Worm (Caenorhabditis elegans) whole organism, late embryonic: ENCODE data around the gene R12A1.3.

Source experiments
- C08G9.2 ChIP-seq: sonication (generic microtip); optimal IDR thresholded peaks from 2 replicates; lab custom pipeline; 2016; ENCODE audit warnings: mild to moderate bottlenecking, missing genetic modification characterization, moderate library complexity, missing compliant biosample characterization
- C38D4.7 ChIP-seq: fragments of 200-800 bp; sonication (Bioruptor generic); optimal IDR thresholded peaks from 2 replicates; lab custom pipeline; 2018; ENCODE audit warnings: mild to moderate bottlenecking, missing genetic modification characterization, moderate library complexity, missing compliant biosample characterization
- K02D7.2 ChIP-seq: sonication (generic microtip); optimal IDR thresholded peaks from 2 replicates; lab custom pipeline; 2017; ENCODE audit warnings: mild to moderate bottlenecking, missing genetic modification characterization, missing compliant biosample characterization
- K09A11.1 ChIP-seq: sonication (generic microtip); optimal IDR thresholded peaks from 2 replicates; lab custom pipeline; 2017; ENCODE audit warnings: antibody characterized with exemption, mild to moderate bottlenecking, missing genetic modification characterization, missing compliant biosample characterization; ENCODE audit not compliant: insufficient read depth
- T23F11.4 ChIP-seq: fragments of 200-800 bp; sonication (Bioruptor generic); optimal IDR thresholded peaks from 2 replicates; lab custom pipeline; 2018; ENCODE audit warnings: mild to moderate bottlenecking, missing genetic modification characterization, missing compliant biosample characterization
- ceh-18 ChIP-seq: sonication (generic microtip); optimal IDR thresholded peaks from 2 replicates; lab custom pipeline; 2016; ENCODE audit warnings: missing genetic modification characterization, missing compliant biosample characterization
- ceh-19 ChIP-seq: fragments of 200-800 bp; sonication (Bioruptor generic); optimal IDR thresholded peaks from 2 replicates; lab custom pipeline; 2018; ENCODE audit warnings: mild to moderate bottlenecking, missing genetic modification characterization, missing compliant biosample characterization
- ceh-2 ChIP-seq: sonication (generic microtip); optimal IDR thresholded peaks from 2 replicates; lab custom pipeline; 2016; ENCODE audit warnings: missing genotype, missing genetic modification characterization, missing compliant biosample characterization
- ceh-22 ChIP-seq: sonication (generic microtip); optimal IDR thresholded peaks from 2 replicates; lab custom pipeline; 2017; ENCODE audit warnings: missing biosample characterization, missing genetic modification characterization
- ceh-24 ChIP-seq: sonication (generic microtip); optimal IDR thresholded peaks from 2 replicates; lab custom pipeline; 2016; ENCODE audit warnings: mild to moderate bottlenecking, missing genetic modification characterization, missing compliant biosample characterization
- ceh-30 ChIP-seq: fragments of 150-350 bp; optimal IDR thresholded peaks from 2 replicates; lab custom pipeline; 2014; ENCODE audit warnings: missing biosample characterization, missing genetic modification characterization
- ceh-31 ChIP-seq: sonication (generic microtip); optimal IDR thresholded peaks from 2 replicates; lab custom pipeline; 2016; ENCODE audit warnings: missing genetic modification characterization, missing compliant biosample characterization
- ceh-34 ChIP-seq: sonication (generic microtip); optimal IDR thresholded peaks from 2 replicates; lab custom pipeline; 2016; ENCODE audit warnings: mild to moderate bottlenecking, missing genetic modification characterization, missing compliant biosample characterization
- ceh-45 ChIP-seq: fragments of 200-800 bp; sonication (Bioruptor generic); IDR thresholded peaks from 2 replicates; pipeline ENCODE4 v1.3.6; 2022; ENCODE audit warnings: missing genetic modification reagents, missing genetic modification characterization, missing compliant biosample characterization
- ceh-48 ChIP-seq: sonication (generic microtip); optimal IDR thresholded peaks from 2 replicates; lab custom pipeline; 2016; ENCODE audit warnings: missing genetic modification characterization, inconsistent platforms, missing compliant biosample characterization
- ceh-6 ChIP-seq: fragments of 200-800 bp; sonication (Bioruptor generic); optimal IDR thresholded peaks from 2 replicates; lab custom pipeline; 2018; ENCODE audit warnings: mild to moderate bottlenecking, missing genetic modification characterization, missing compliant biosample characterization
- ceh-9 ChIP-seq: sonication (generic microtip); optimal IDR thresholded peaks from 2 replicates; lab custom pipeline; 2016; ENCODE audit warnings: mild to moderate bottlenecking, missing genetic modification characterization, inconsistent platforms, missing compliant biosample characterization
- che-1 ChIP-seq: sonication (generic microtip); optimal IDR thresholded peaks from 2 replicates; lab custom pipeline; 2016; ENCODE audit warnings: mild to moderate bottlenecking, missing genetic modification characterization, missing compliant biosample characterization
- dmd-4 ChIP-seq: sonication (generic microtip); optimal IDR thresholded peaks from 2 replicates; lab custom pipeline; 2016; ENCODE audit warnings: borderline replicate concordance, missing genetic modification characterization, missing compliant biosample characterization
- dve-1 ChIP-seq: sonication (generic microtip); optimal IDR thresholded peaks from 2 replicates; lab custom pipeline; 2017; ENCODE audit warnings: antibody characterized with exemption, mild to moderate bottlenecking, missing genetic modification characterization, missing compliant biosample characterization
- elt-4 ChIP-seq: sonication (generic microtip); optimal IDR thresholded peaks from 2 replicates; lab custom pipeline; 2016; ENCODE audit warnings: missing genetic modification characterization, missing compliant biosample characterization
- ets-4 ChIP-seq: sonication (generic microtip); optimal IDR thresholded peaks from 2 replicates; lab custom pipeline; 2016; ENCODE audit warnings: missing genetic modification characterization, missing compliant biosample characterization
- eyg-1 ChIP-seq: sonication (generic microtip); optimal IDR thresholded peaks from 2 replicates; lab custom pipeline; 2016; ENCODE audit warnings: missing genotype, missing genetic modification characterization, missing compliant biosample characterization
- fax-1 ChIP-seq: sonication (generic microtip); optimal IDR thresholded peaks from 2 replicates; lab custom pipeline; 2016; ENCODE audit warnings: missing genotype, missing genetic modification characterization, missing compliant biosample characterization
- fkh-10 ChIP-seq: fragments of 150-350 bp; optimal IDR thresholded peaks from 2 replicates; lab custom pipeline; 2014; ENCODE audit warnings: missing biosample characterization, missing genetic modification reagents, missing genetic modification characterization
- gmeb-2 ChIP-seq: sonication (generic microtip); optimal IDR thresholded peaks from 2 replicates; lab custom pipeline; 2016; ENCODE audit warnings: missing genetic modification characterization, inconsistent platforms, missing compliant biosample characterization
- hlh-15 ChIP-seq: sonication (generic microtip); optimal IDR thresholded peaks from 2 replicates; lab custom pipeline; 2016; ENCODE audit warnings: missing genetic modification characterization, missing compliant biosample characterization
- hlh-30 ChIP-seq: sonication (generic microtip); optimal IDR thresholded peaks from 2 replicates; lab custom pipeline; 2017; ENCODE audit warnings: antibody characterized with exemption, missing genetic modification characterization, missing compliant biosample characterization; ENCODE audit not compliant: insufficient read depth
- hlh-8 ChIP-seq: sonication (generic microtip); optimal IDR thresholded peaks from 2 replicates; lab custom pipeline; 2016; ENCODE audit warnings: missing genotype, missing genetic modification characterization, missing compliant biosample characterization
- lim-6 ChIP-seq: sonication (generic microtip); optimal IDR thresholded peaks from 2 replicates; lab custom pipeline; 2016; ENCODE audit warnings: missing genetic modification characterization, missing compliant biosample characterization
- madf-2 ChIP-seq: sonication (generic microtip); optimal IDR thresholded peaks from 2 replicates; lab custom pipeline; 2017; ENCODE audit warnings: missing genetic modification characterization, missing compliant biosample characterization
- mec-3 ChIP-seq: sonication (generic microtip); optimal IDR thresholded peaks from 2 replicates; lab custom pipeline; 2016; ENCODE audit warnings: borderline replicate concordance, missing genetic modification characterization, missing compliant biosample characterization
- nfya-1 ChIP-seq: sonication (generic microtip); optimal IDR thresholded peaks from 2 replicates; lab custom pipeline; 2017; ENCODE audit warnings: missing genetic modification characterization, mild to moderate bottlenecking, missing compliant biosample characterization, antibody characterized with exemption, moderate library complexity
- nhr-11 ChIP-seq: fragments of 150-350 bp; optimal IDR thresholded peaks from 2 replicates; lab custom pipeline; 2014; ENCODE audit warnings: missing biosample characterization, missing genetic modification characterization
- npax-4 ChIP-seq: sonication (generic microtip); optimal IDR thresholded peaks from 2 replicates; lab custom pipeline; 2016; ENCODE audit warnings: missing genetic modification characterization, missing compliant biosample characterization
- pag-3 ChIP-seq: sonication (generic microtip); optimal IDR thresholded peaks from 2 replicates; lab custom pipeline; 2016; ENCODE audit warnings: missing compliant biosample characterization, missing genetic modification characterization, borderline replicate concordance
- pax-1 ChIP-seq: fragments of 150-350 bp; optimal IDR thresholded peaks from 2 replicates; lab custom pipeline; 2014; ENCODE audit warnings: missing biosample characterization, missing genetic modification characterization
- pha-2 ChIP-seq: sonication (generic microtip); optimal IDR thresholded peaks from 2 replicates; lab custom pipeline; 2017; ENCODE audit warnings: mild to moderate bottlenecking, missing genetic modification characterization, missing compliant biosample characterization
- pqm-1 ChIP-seq: sonication (generic microtip); optimal IDR thresholded peaks from 2 replicates; lab custom pipeline; 2016; ENCODE audit warnings: missing genetic modification characterization, missing compliant biosample characterization
- ref-2 ChIP-seq: sonication (generic microtip); optimal IDR thresholded peaks from 2 replicates; lab custom pipeline; 2016; ENCODE audit warnings: missing genetic modification characterization, missing compliant biosample characterization
- rnt-1 ChIP-seq: sonication (generic microtip); optimal IDR thresholded peaks from 2 replicates; lab custom pipeline; 2016; ENCODE audit warnings: missing genetic modification characterization, missing compliant biosample characterization
- sdc-2 ChIP-seq: sonication (generic microtip); optimal IDR thresholded peaks from 2 replicates; lab custom pipeline; 2016; ENCODE audit warnings: missing genotype, missing genetic modification characterization, missing compliant biosample characterization
- sox-2 ChIP-seq: fragments of 200-800 bp; sonication (Bioruptor generic); IDR thresholded peaks from 2 replicates; pipeline ENCODE4 v1.3.6; 2022; ENCODE audit warnings: missing genetic modification reagents, missing genetic modification characterization, missing compliant biosample characterization
- sox-4 ChIP-seq: sonication (generic microtip); optimal IDR thresholded peaks from 2 replicates; lab custom pipeline; 2017; ENCODE audit warnings: mild to moderate bottlenecking, missing genetic modification characterization, inconsistent platforms, missing compliant biosample characterization
- tbx-2 ChIP-seq: sonication (generic microtip); optimal IDR thresholded peaks from 2 replicates; lab custom pipeline; 2016; ENCODE audit warnings: missing genetic modification characterization, missing compliant biosample characterization
- tbx-7 ChIP-seq: sonication (generic microtip); optimal IDR thresholded peaks from 2 replicates; lab custom pipeline; 2016; ENCODE audit warnings: missing genotype, missing genetic modification characterization, missing compliant biosample characterization
- unc-42 ChIP-seq: sonication (generic microtip); optimal IDR thresholded peaks from 2 replicates; lab custom pipeline; 2016; ENCODE audit warnings: missing genotype, missing genetic modification characterization, missing compliant biosample characterization
- unc-55 ChIP-seq: sonication (generic microtip); optimal IDR thresholded peaks from 2 replicates; lab custom pipeline; 2017; ENCODE audit warnings: missing biosample characterization, missing genetic modification reagents, missing genetic modification characterization
- unc-86 ChIP-seq: sonication (generic microtip); optimal IDR thresholded peaks from 2 replicates; lab custom pipeline; 2016; ENCODE audit warnings: missing genetic modification characterization, missing compliant biosample characterization
- zip-5 ChIP-seq: sonication (generic microtip); optimal IDR thresholded peaks from 2 replicates; lab custom pipeline; 2016; ENCODE audit warnings: missing genetic modification characterization, missing compliant biosample characterization
- ztf-16 ChIP-seq: sonication (generic microtip); optimal IDR thresholded peaks from 2 replicates; lab custom pipeline; 2017; ENCODE audit warnings: missing genetic modification characterization, missing compliant biosample characterization

The R12A1.3 gene

ce11 chrV:1425595-1425994 is at the start of gene R12A1.3:
Gene R12A1.3 (minus strand): TSS chrV:1425794.
- peak; percentile 52 for TF ChIP-seq mec-3
- no peak for TF ChIP-seq madf-2
- no peak for TF ChIP-seq C08G9.2 (tag; lab: Kevin White, UChicago)
- TF ChIP-seq, all 69 proteins: peak for 1

ce11 chrV:1474486-1475125 is 49.0 kb upstream of the R12A1.3 start, which contains the start of the genes F53E2.2 and unc-60:
Gene F53E2.2 (plus strand): TSS chrV:1475086.
Gene unc-60 (plus strand): TSS chrV:1475086.
- TF ChIP-seq ceh-22, result peak; percentile 5
- no peak for TF ChIP-seq pag-3 (tag; lab: Kevin White, UChicago)
- TF ChIP-seq rnt-1 (tag; lab: Kevin White, UChicago), result peak; percentile 59
- no peak for TF ChIP-seq lim-6 (tag; lab: Kevin White, UChicago)
- no peak for TF ChIP-seq elt-4 (tag; lab: Kevin White, UChicago)
- TF ChIP-seq npax-4 (tag; lab: Kevin White, UChicago), result no peak
- peak; percentile 20 for TF ChIP-seq pqm-1 (tag; lab: Kevin White, UChicago)
- no peak for TF ChIP-seq madf-2
- peak; percentile 10 for TF ChIP-seq fax-1 (tag; lab: Kevin White, UChicago)
- no peak for TF ChIP-seq fkh-10
- TF ChIP-seq eyg-1 (tag; lab: Kevin White, UChicago), result no peak
- no peak for TF ChIP-seq pax-1 (tag; lab: Kevin White, UChicago)
- peak; percentile 89 for TF ChIP-seq ceh-34 (tag; lab: Kevin White, UChicago)
- TF ChIP-seq nhr-11 (tag; lab: Kevin White, UChicago), result no peak
- no peak for TF ChIP-seq pha-2 (tag; lab: Kevin White, UChicago)
- TF ChIP-seq ceh-9 (tag; lab: Kevin White, UChicago), result no peak
- TF ChIP-seq hlh-8 (tag; lab: Kevin White, UChicago), result peak; percentile 16
- TF ChIP-seq K02D7.2, result no peak
- peak; percentile 42 for TF ChIP-seq ceh-2 (tag; lab: Kevin White, UChicago)
- TF ChIP-seq ztf-16 (tag; lab: Kevin White, UChicago), result peak; percentile 28
- TF ChIP-seq tbx-7, result no peak
- no peak for TF ChIP-seq T23F11.4 (GFP tag; lab: Kevin White, UChicago)
- TF ChIP-seq ceh-30 (tag; lab: Kevin White, UChicago), result no peak
- no peak for TF ChIP-seq gmeb-2 (tag; lab: Kevin White, UChicago)
- TF ChIP-seq hlh-15, result no peak
- TF ChIP-seq sox-2, result no peak
- TF ChIP-seq dmd-4 (tag; lab: Kevin White, UChicago), result no peak
- peak; percentile 78 for TF ChIP-seq ceh-18 (tag; lab: Kevin White, UChicago)
- peak; percentile 77 for TF ChIP-seq ref-2 (tag; lab: Kevin White, UChicago)
- no peak for TF ChIP-seq K09A11.1
- TF ChIP-seq zip-5 (tag; lab: Kevin White, UChicago), result no peak
- TF ChIP-seq ceh-24 (tag; lab: Kevin White, UChicago), result no peak
- TF ChIP-seq unc-55, result peak; percentile 90
- TF ChIP-seq unc-42 (tag; lab: Kevin White, UChicago), result peak; percentile 69
- peak; percentile 40 for TF ChIP-seq sdc-2 (tag; lab: Kevin White, UChicago)
- no peak for TF ChIP-seq ceh-19
- peak; percentile 72 for TF ChIP-seq hlh-30
- no peak for TF ChIP-seq C38D4.7 (GFP tag; lab: Kevin White, UChicago)
- peak; percentile 39 for TF ChIP-seq ets-4
- no peak for TF ChIP-seq ceh-45
- TF ChIP-seq ceh-6 (GFP tag; lab: Kevin White, UChicago), result no peak
- no peak for TF ChIP-seq che-1 (tag; lab: Kevin White, UChicago)
- no peak for TF ChIP-seq sox-4 (tag; lab: Kevin White, UChicago)
- TF ChIP-seq dve-1 (tag; lab: Kevin White, UChicago), result peak; percentile 12
- TF ChIP-seq nfya-1, result peak; percentile 85
- TF ChIP-seq tbx-2, result peak; percentile 83
- no peak for TF ChIP-seq ceh-48 (tag; lab: Kevin White, UChicago)
- no peak for TF ChIP-seq unc-86 (tag; lab: Kevin White, UChicago)
- peak; percentile 78 for TF ChIP-seq ceh-31
